Worm (Caenorhabditis elegans): Measurements from ENCODE around the gene F13H10.5.

F13H10.5 gene

DNA sequence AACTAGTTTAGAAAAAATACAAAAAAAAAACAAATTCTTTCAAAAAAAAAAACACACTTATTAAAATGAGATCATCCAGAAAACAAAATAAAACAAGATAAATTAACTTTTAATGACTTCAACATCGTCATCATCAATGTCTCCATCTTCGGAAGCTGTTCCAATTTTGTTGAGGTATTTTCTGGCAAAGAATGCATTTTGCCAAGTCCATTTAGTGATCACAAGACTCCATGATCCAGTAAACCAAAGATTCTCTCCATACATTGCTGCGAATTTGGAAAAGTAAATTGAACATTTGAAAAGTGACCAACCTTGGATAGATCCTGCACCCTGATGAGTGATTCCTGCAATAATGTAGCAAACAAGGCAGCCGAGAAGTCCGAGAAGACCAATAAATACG lies 39.3 kb downstream of the F13H10.5 start:
- TF ChIP-seq skn-1 (tag; optimal IDR thresholded peaks at IDR 0.05) (no peak), nhr-12 (tag; optimal IDR thresholded peaks at IDR 0.05) (no peak), lsy-12 (tag; optimal IDR thresholded peaks at IDR 0.05) (no peak), nhr-25 (tag; optimal IDR thresholded peaks at IDR 0.05) (no peak), hmg-11 (tag; optimal IDR thresholded peaks at IDR 0.05) (no peak), nhr-28 (tag; optimal IDR thresholded peaks at IDR 0.05) (no peak), nhr-77 (tag; optimal IDR thresholded peaks at IDR 0.05) (no peak), egl-5 (tag; optimal IDR thresholded peaks at IDR 0.05) (no peak), elt-2 (tag; optimal IDR thresholded peaks at IDR 0.05) (no peak), elt-1 (tag; optimal IDR thresholded peaks at IDR 0.05) (no peak), nhr-11 (tag; optimal IDR thresholded peaks at IDR 0.05) (no peak), ceh-82 (tag; optimal IDR thresholded peaks at IDR 0.05) (no peak), aly-2 (tag; optimal IDR thresholded peaks at IDR 0.05) (no peak), zag-1 (tag; optimal IDR thresholded peaks at IDR 0.05) (no peak)

DNA sequence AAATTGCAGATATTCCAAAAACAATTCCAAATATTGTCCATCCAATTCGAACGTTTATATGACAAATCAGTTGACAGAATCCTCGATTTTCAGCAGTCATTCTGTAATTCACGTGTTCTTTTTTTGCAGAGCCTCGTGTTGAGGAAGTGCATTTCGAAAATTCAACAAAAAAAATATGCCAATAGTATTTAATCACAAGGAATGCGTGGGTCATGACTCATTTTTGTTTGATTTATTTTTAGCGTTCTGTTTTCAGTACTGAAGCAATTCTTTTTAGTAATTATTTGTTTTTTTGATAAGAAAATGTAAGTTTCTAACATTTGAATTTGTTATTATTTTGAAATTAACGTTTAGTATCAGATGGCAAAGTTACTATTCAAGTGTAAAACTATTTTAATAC lies 40.1 kb downstream of the F13H10.5 start, which contains the start of gene hrg-4:
Gene hrg-4, minus strand, starts transcription at position 101 of the 400 bp plus-strand sequence.
- TF ChIP-seq hmg-11 (tag; optimal IDR thresholded peaks at IDR 0.05), result no peak
- TF ChIP-seq ceh-82 (tag; optimal IDR thresholded peaks at IDR 0.05), result no peak
- no peak for TF ChIP-seq egl-27 (tag; optimal IDR thresholded peaks at IDR 0.05)
- no peak for TF ChIP-seq lin-39 (tag; optimal IDR thresholded peaks at IDR 0.05)
- no peak for TF ChIP-seq sea-2 (GFP tag; optimal IDR thresholded peaks at IDR 0.05)
- TF ChIP-seq ZK546.5 (tag; optimal IDR thresholded peaks at IDR 0.05), result no peak
- no peak for TF ChIP-seq fos-1 (tag; optimal IDR thresholded peaks at IDR 0.05)
- TF ChIP-seq ztf-11 (tag; optimal IDR thresholded peaks at IDR 0.05), result no peak
- no peak for TF ChIP-seq nhr-23 (tag; optimal IDR thresholded peaks at IDR 0.05)
- no peak for TF ChIP-seq lsy-12 (tag; optimal IDR thresholded peaks at IDR 0.05)
- no peak for TF ChIP-seq elt-2 (tag; optimal IDR thresholded peaks at IDR 0.05)
- TF ChIP-seq eor-1 (tag; optimal IDR thresholded peaks at IDR 0.05), result no peak
- no peak for TF ChIP-seq nhr-28 (tag; optimal IDR thresholded peaks at IDR 0.05)
- no peak for TF ChIP-seq tbx-2 (tag; optimal IDR thresholded peaks at IDR 0.05)
- no peak for TF ChIP-seq nhr-76 (tag; optimal IDR thresholded peaks at IDR 0.05)
- no peak for TF ChIP-seq elt-1 (tag; optimal IDR thresholded peaks at IDR 0.05)

DNA sequence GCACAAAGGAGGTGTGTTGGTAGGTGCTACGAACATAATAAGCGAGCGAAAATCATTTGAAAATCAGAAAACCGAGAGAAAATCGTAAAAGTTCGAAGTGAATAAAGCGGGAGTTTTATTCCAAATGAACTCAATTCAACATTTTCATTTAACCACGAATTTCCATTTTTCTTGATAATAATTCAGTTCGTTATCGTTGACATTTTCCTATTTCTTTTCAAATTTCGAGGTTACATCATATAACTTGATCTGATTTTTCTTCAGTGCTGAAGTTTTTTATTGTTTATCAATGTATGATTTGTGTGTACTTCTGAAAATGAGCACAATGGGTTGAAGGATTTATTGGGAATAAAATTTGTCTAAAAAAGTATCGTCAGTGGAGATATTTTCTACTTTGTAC lies 40.8 kb downstream of the F13H10.5 start:
- TF ChIP-seq skn-1 (tag; optimal IDR thresholded peaks at IDR 0.05) (no peak), jun-1 (tag; optimal IDR thresholded peaks at IDR 0.05) (no peak), elt-2 (tag; optimal IDR thresholded peaks at IDR 0.05) (peak; percentile 86)

DNA sequence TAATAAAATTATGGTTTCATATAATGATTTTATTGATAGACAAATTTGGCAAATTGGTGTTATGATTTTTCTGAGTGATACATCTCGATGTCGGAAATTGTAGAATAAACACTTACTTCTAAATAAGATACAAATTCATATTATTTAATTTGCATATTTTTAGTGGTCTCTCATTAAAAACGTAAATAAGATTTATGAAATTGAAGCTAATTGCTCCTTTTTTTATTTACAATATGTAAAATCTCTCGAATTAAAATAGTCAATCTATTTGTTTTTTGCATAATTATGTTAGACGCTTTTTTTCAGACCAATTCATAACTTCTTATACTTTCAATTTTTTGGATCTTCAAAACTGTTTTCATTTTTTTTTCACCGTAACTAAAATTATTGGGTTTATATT lies 41.5 kb downstream of the F13H10.5 start, which contains the start of gene hrg-6:
Gene hrg-6, plus strand, starts transcription at position 301 of the 400 bp plus-strand sequence.
- TF ChIP-seq unc-39 (tag; optimal IDR thresholded peaks at IDR 0.05) (no peak), nhr-25 (tag; optimal IDR thresholded peaks at IDR 0.05) (no peak), mdl-1 (tag; optimal IDR thresholded peaks at IDR 0.05) (no peak), nhr-77 (tag; optimal IDR thresholded peaks at IDR 0.05) (no peak), zag-1 (tag; optimal IDR thresholded peaks at IDR 0.05) (peak; percentile 36)

DNA sequence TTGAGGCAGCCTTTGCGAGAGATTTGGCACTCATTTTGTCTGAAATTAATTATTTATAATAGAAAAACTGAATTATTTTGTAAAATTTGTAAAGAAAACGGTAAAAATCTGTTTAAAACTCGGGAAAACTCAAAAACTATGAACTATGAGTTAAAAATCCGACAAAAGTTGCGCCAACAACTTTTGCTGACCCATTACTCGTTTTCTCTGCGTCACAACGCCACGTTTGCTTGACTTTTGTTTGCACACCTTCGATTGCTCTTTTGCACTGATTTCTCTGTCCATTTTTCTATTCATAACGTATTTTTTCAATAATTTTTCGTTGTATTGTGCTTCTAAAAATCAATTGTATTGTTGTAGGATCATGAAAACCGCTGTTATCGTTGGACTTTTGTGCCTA lies 45.4 kb downstream of the F13H10.5 start, which contains the start of gene fkb-1:
Gene fkb-1, plus strand, starts transcription at position 361 of the 400 bp plus-strand sequence.
- TF ChIP-seq snpc-4 (tag; optimal IDR thresholded peaks at IDR 0.05) (peak; percentile 70), ceh-28 (tag; optimal IDR thresholded peaks at IDR 0.05) (peak; percentile 38), sea-2 (GFP tag; optimal IDR thresholded peaks at IDR 0.05) (no peak), nhr-25 (tag; optimal IDR thresholded peaks at IDR 0.05) (peak; percentile 10), elt-2 (tag; optimal IDR thresholded peaks at IDR 0.05) (peak; percentile 35), lin-39 (tag; optimal IDR thresholded peaks at IDR 0.05) (peak; percentile 31), pqm-1 (tag; optimal IDR thresholded peaks at IDR 0.05) (peak; percentile 16), pha-4 (tag; optimal IDR thresholded peaks at IDR 0.05) (peak; percentile 87), unc-62 (GFP tag; optimal IDR thresholded peaks at IDR 0.05) (no peak), lin-15B (tag; optimal IDR thresholded peaks at IDR 0.05) (peak; percentile 63), hmg-11 (tag; optimal IDR thresholded peaks at IDR 0.05) (peak; percentile 51), nhr-23 (tag; optimal IDR thresholded peaks at IDR 0.05) (peak; percentile 58), eor-1 (tag; optimal IDR thresholded peaks at IDR 0.05) (no peak), jun-1 (tag; optimal IDR thresholded peaks at IDR 0.05) (peak; percentile 44), nfya-1 (tag; optimal IDR thresholded peaks at IDR 0.05; ENCODE audit: insufficient read depth) (peak; percentile 65), lsy-12 (tag; optimal IDR thresholded peaks at IDR 0.05) (peak; percentile 45), zag-1 (tag; optimal IDR thresholded peaks at IDR 0.05) (no peak)

All from whole organism, L3 larva.